Worm (Caenorhabditis elegans) whole organism, L2 larva: ENCODE results near the gene unc-60.

Experiments
- C34F6.9 ChIP-seq: fragments of 150-350 bp; optimal IDR thresholded peaks from 2 replicates; lab custom pipeline; 2014; ENCODE audit warnings: missing biosample characterization, missing genetic modification characterization
- F13H6.1 ChIP-seq: sonication (generic microtip); optimal IDR thresholded peaks from 2 replicates; lab custom pipeline; 2016; ENCODE audit warnings: missing genetic modification characterization, missing compliant biosample characterization
- R02D3.7 ChIP-seq: fragments of 150-350 bp; optimal IDR thresholded peaks from 2 replicates; lab custom pipeline; 2014; ENCODE audit warnings: missing biosample characterization, missing genetic modification characterization
- Y55F3AM.14 ChIP-seq: fragments of 200-800 bp; sonication (Bioruptor generic); optimal IDR thresholded peaks from 2 replicates; lab custom pipeline; 2018; ENCODE audit warnings: mild to moderate bottlenecking, missing genetic modification characterization, missing compliant biosample characterization
- ZK546.5 ChIP-seq: sonication (generic microtip); optimal IDR thresholded peaks from 2 replicates; lab custom pipeline; 2017; ENCODE audit warnings: missing biosample characterization, missing genetic modification characterization
- alr-1 ChIP-seq: fragments of 150-350 bp; optimal IDR thresholded peaks from 2 replicates; lab custom pipeline; 2014; ENCODE audit warnings: missing biosample characterization, missing genetic modification characterization
- aly-2 ChIP-seq: fragments of 150-350 bp; optimal IDR thresholded peaks from 2 replicates; lab custom pipeline; 2014; ENCODE audit warnings: missing biosample characterization, missing genetic modification characterization
- blmp-1 ChIP-seq: sonication (generic microtip); optimal IDR thresholded peaks from 2 replicates; lab custom pipeline; 2017; ENCODE audit warnings: missing genetic modification characterization, mild to moderate bottlenecking, missing compliant biosample characterization, antibody characterized with exemption, moderate library complexity; ENCODE audit not compliant: insufficient read depth
- crh-2 ChIP-seq: sonication (generic microtip); optimal IDR thresholded peaks from 2 replicates; lab custom pipeline; 2017; ENCODE audit warnings: missing biosample characterization, missing genetic modification characterization
- dmd-4 ChIP-seq: sonication (generic microtip); optimal IDR thresholded peaks from 2 replicates; lab custom pipeline; 2017; ENCODE audit warnings: missing biosample characterization, missing genetic modification characterization
- egl-27 ChIP-seq: sonication (generic microtip); optimal IDR thresholded peaks from 3 replicates; lab custom pipeline; 2017; ENCODE audit warnings: missing biosample characterization, missing genetic modification reagents, missing genetic modification characterization
- elt-1 ChIP-seq: fragments of 150-350 bp; optimal IDR thresholded peaks from 2 replicates; lab custom pipeline; 2014; ENCODE audit warnings: missing biosample characterization, missing genetic modification characterization
- elt-3 ChIP-seq: sonication (generic microtip); optimal IDR thresholded peaks from 2 replicates; lab custom pipeline; 2017; ENCODE audit warnings: missing biosample characterization, missing genetic modification characterization
- fos-1 ChIP-seq: fragments of 150-350 bp; optimal IDR thresholded peaks from 2 replicates; lab custom pipeline; 2014; ENCODE audit warnings: missing biosample characterization, missing genetic modification characterization
- lin-13 ChIP-seq: fragments of 150-350 bp; optimal IDR thresholded peaks from 2 replicates; lab custom pipeline; 2014; ENCODE audit warnings: missing biosample characterization, missing genetic modification reagents, missing genetic modification characterization
- lsy-2 ChIP-seq, 2 experiments: fragments of 150-350 bp in 1 of 2; sonication (generic microtip) in 1 of 2; optimal IDR thresholded peaks; 2 replicates each; lab custom pipeline; 2014 to 2017; ENCODE audit warnings: missing biosample characterization in 2 of 2, missing genetic modification characterization in 2 of 2
- mab-5 ChIP-seq: fragments of 150-350 bp; optimal IDR thresholded peaks from 2 replicates; lab custom pipeline; 2014; ENCODE audit warnings: missing biosample characterization, missing genetic modification characterization
- mbf-1 ChIP-seq: sonication (generic microtip); optimal IDR thresholded peaks from 2 replicates; lab custom pipeline; 2017; ENCODE audit warnings: missing biosample characterization, missing genetic modification characterization
- mdl-1 ChIP-seq, 2 experiments: fragments of 150-350 bp in 1 of 2; sonication (generic microtip) in 1 of 2; optimal IDR thresholded peaks; 2 replicates each; lab custom pipeline; 2017; ENCODE audit warnings: missing biosample characterization in 2 of 2, missing genetic modification characterization in 2 of 2
- nhr-10 ChIP-seq: sonication (generic microtip); optimal IDR thresholded peaks from 2 replicates; lab custom pipeline; 2017; ENCODE audit warnings: missing biosample characterization, missing genetic modification characterization
- nhr-12 ChIP-seq: fragments of 150-350 bp; optimal IDR thresholded peaks from 2 replicates; lab custom pipeline; 2014; ENCODE audit warnings: missing biosample characterization, missing genetic modification characterization
- nhr-21 ChIP-seq: fragments of 150-350 bp; optimal IDR thresholded peaks from 2 replicates; lab custom pipeline; 2014; ENCODE audit warnings: missing biosample characterization, missing genetic modification characterization
- nhr-23 ChIP-seq: fragments of 150-350 bp; optimal IDR thresholded peaks from 2 replicates; lab custom pipeline; 2014; ENCODE audit warnings: missing biosample characterization, missing genetic modification reagents, missing genetic modification characterization
- nhr-237 ChIP-seq: fragments of 150-350 bp; optimal IDR thresholded peaks from 2 replicates; lab custom pipeline; 2014; ENCODE audit warnings: missing biosample characterization, missing genetic modification characterization
- peb-1 ChIP-seq: fragments of 150-350 bp; optimal IDR thresholded peaks from 2 replicates; lab custom pipeline; 2014; ENCODE audit warnings: missing biosample characterization, missing genetic modification characterization
- sem-4 ChIP-seq: fragments of 150-350 bp; optimal IDR thresholded peaks from 2 replicates; lab custom pipeline; 2014; ENCODE audit warnings: missing biosample characterization, missing genetic modification reagents, missing genetic modification characterization
- skn-1 ChIP-seq: sonication (generic microtip); optimal IDR thresholded peaks from 2 replicates; lab custom pipeline; 2017; ENCODE audit warnings: missing biosample characterization, missing genetic modification characterization
- sma-3 ChIP-seq: sonication (generic microtip); optimal IDR thresholded peaks from 2 replicates; lab custom pipeline; 2016; ENCODE audit warnings: missing genetic modification reagents, missing genetic modification characterization, missing compliant biosample characterization
- sma-9 ChIP-seq, 2 experiments: fragments of 150-350 bp in 1 of 2; sonication (generic microtip) in 1 of 2; optimal IDR thresholded peaks; 2 replicates each; lab custom pipeline; 2014 to 2016; ENCODE audit warnings: missing genetic modification characterization in 2 of 2, mild to moderate bottlenecking in 1 of 2, missing biosample characterization in 1 of 2, missing compliant biosample characterization in 1 of 2, missing genetic modification reagents in 1 of 2, moderate library complexity in 1 of 2
- snpc-4 ChIP-seq: fragments of 150-350 bp; optimal IDR thresholded peaks from 2 replicates; lab custom pipeline; 2014; ENCODE audit warnings: missing biosample characterization, missing genetic modification characterization
- unc-39 ChIP-seq: fragments of 150-350 bp; optimal IDR thresholded peaks from 2 replicates; lab custom pipeline; 2014; ENCODE audit warnings: missing biosample characterization, missing genetic modification characterization
- unc-62 ChIP-seq: fragments of 150-350 bp; optimal IDR thresholded peaks from 2 replicates; lab custom pipeline; 2014; ENCODE audit warnings: missing biosample characterization, missing genetic modification reagents, missing genetic modification characterization
- zag-1 ChIP-seq: fragments of 150-350 bp; optimal IDR thresholded peaks from 2 replicates; lab custom pipeline; 2014; ENCODE audit warnings: missing biosample characterization, missing genetic modification characterization
- ztf-1 ChIP-seq: fragments of 200-800 bp; sonication (Bioruptor generic); conservative IDR thresholded peaks from 2 replicates; pipeline ENCODE4 v1.3.6; 2022; ENCODE audit warnings: missing genetic modification characterization, missing compliant biosample characterization
- ztf-11 ChIP-seq: sonication (generic microtip); optimal IDR thresholded peaks from 2 replicates; lab custom pipeline; 2017; ENCODE audit warnings: missing biosample characterization, missing genetic modification characterization
- ztf-4 ChIP-seq: fragments of 150-350 bp; optimal IDR thresholded peaks from 2 replicates; lab custom pipeline; 2014; ENCODE audit warnings: missing biosample characterization, missing genetic modification characterization

unc-60 gene

ce11 chrV:1499140-1499539, 24.3 kb downstream of the unc-60 start, which contains the start of gene sru-27:
Gene sru-27 (plus strand): TSS chrV:1499440.
- TF ChIP-seq sma-9 (GFP tag; optimal IDR thresholded peaks at IDR 0.05; lab: Kevin White, UChicago), result no peak
- TF ChIP-seq sma-9 (tag; optimal IDR thresholded peaks at IDR 0.05; lab: Kevin White, UChicago), result no peak
- no peak for TF ChIP-seq lin-13

- TF ChIP-seq elt-1 (tag; lab: Kevin White, UChicago), result no peak
- no peak for TF ChIP-seq ztf-1 (GFP tag; lab: Robert Waterston, UW)
- TF ChIP-seq nhr-21, result no peak
- no peak for TF ChIP-seq unc-62
- TF ChIP-seq mab-5 (tag; lab: Kevin White, UChicago), result no peak
- TF ChIP-seq fos-1 (tag; lab: Kevin White, UChicago), result no peak
- TF ChIP-seq elt-3 (tag; lab: Kevin White, UChicago), result no peak
- TF ChIP-seq nhr-237 (tag; lab: Kevin White, UChicago), result no peak
- TF ChIP-seq mdl-1 (tag; optimal IDR thresholded peaks at IDR 0.05; lab: Kevin White, UChicago), result no peak
- TF ChIP-seq Y55F3AM.14 (GFP tag; lab: Kevin White, UChicago), result no peak
- TF ChIP-seq mbf-1, result no peak
- TF ChIP-seq alr-1 (tag; lab: Kevin White, UChicago), result no peak
These were observed 31.1 kb downstream of the unc-60 start, which contains the start of gene sru-28 for ce11 chrV:1505995-1506394. Gene sru-28 (plus strand): TSS chrV:1506295.

DNA sequence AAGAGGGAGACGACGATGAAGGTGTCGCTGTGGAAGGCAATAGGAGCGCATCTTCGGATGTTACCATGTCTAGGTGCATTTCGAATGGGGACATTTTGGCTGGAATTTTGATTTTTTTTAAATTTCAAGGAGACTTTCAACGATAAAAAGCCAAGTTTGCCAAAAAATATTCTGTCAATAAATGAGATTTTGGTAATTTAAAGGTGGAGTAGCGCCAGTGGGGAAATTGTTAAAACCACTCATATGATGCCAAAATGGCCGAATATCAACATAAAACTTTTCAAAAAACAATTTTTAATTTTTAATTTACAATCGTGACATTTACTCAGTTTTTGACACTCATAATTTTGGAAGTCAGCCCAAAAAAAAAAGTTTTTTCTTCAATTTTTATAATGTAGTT, 36.7 kb downstream of the unc-60 start, which contains the start of gene nhr-260:
nhr-260 (minus strand) TSS at position 101 of the 400 bp plus-strand sequence.
- TF ChIP-seq aly-2 (tag; lab: Kevin White, UChicago) (no peak), mbf-1 (no peak), sma-3 (no peak), mdl-1 (tag; optimal IDR thresholded peaks at IDR 0.05; lab: Kevin White, UChicago) (no peak), lsy-2 (tag; optimal IDR thresholded peaks at IDR 0.05; lab: Kevin White, UChicago) (no peak), dmd-4 (tag; lab: Kevin White, UChicago) (no peak), blmp-1 (no peak), snpc-4 (tag; lab: Kevin White, UChicago) (no peak), mab-5 (tag; lab: Kevin White, UChicago) (no peak), egl-27 (no peak), ztf-11 (no peak), sem-4 (tag; lab: Kevin White, UChicago) (no peak), crh-2 (tag; lab: Kevin White, UChicago) (no peak), F13H6.1 (no peak), sma-9 (GFP tag; optimal IDR thresholded peaks at IDR 0.05; lab: Kevin White, UChicago) (no peak), sma-9 (tag; optimal IDR thresholded peaks at IDR 0.05; lab: Kevin White, UChicago) (no peak), C34F6.9 (no peak)
- TF ChIP-seq, all 48 proteins: peak for 0

ce11 chrV:1521845-1522244, 47.0 kb downstream of the unc-60 start, which contains the start of gene str-240:
Gene str-240 (minus strand): TSS chrV:1521945.
- TF ChIP-seq sma-3 (no peak), blmp-1 (no peak), nhr-10 (tag; lab: Kevin White, UChicago) (no peak), nhr-21 (no peak), nhr-12 (tag; lab: Kevin White, UChicago) (no peak), ztf-4 (tag; lab: Kevin White, UChicago) (no peak), unc-39 (no peak), R02D3.7 (no peak), elt-3 (tag; lab: Kevin White, UChicago) (no peak), zag-1 (tag; lab: Kevin White, UChicago) (no peak), fos-1 (tag; lab: Kevin White, UChicago) (no peak), skn-1 (tag; lab: Kevin White, UChicago) (no peak), ZK546.5 (tag; lab: Kevin White, UChicago) (no peak), dmd-4 (tag; lab: Kevin White, UChicago) (no peak), nhr-23 (no peak), lsy-2 (tag; optimal IDR thresholded peaks at IDR 0.05; lab: Kevin White, UChicago) (no peak), alr-1 (tag; lab: Kevin White, UChicago) (no peak), lin-13 (no peak), peb-1 (no peak), nhr-237 (tag; lab: Kevin White, UChicago) (no peak)
- TF ChIP-seq, all 48 proteins: peak for 0
